Fruit fly (Drosophila melanogaster): Measurements from ENCODE around the gene hzg.

Gene hzg

dm6 chr3L:16045831-16046336, 41.3 kb upstream of the hzg start:
- TF ChIP-seq pad (GFP tag; optimal IDR thresholded peaks at IDR 0.05) (peak; percentile 77), CG1620 (GFP tag; optimal IDR thresholded peaks at IDR 0.05) (peak; percentile 67), CG5204 (GFP tag; optimal IDR thresholded peaks at IDR 0.05) (peak; percentile 88), CG12768 (GFP tag; optimal IDR thresholded peaks at IDR 0.05) (peak; percentile 89), tj (GFP tag; optimal IDR thresholded peaks at IDR 0.05) (peak; percentile 58), Mnt (GFP tag; optimal IDR thresholded peaks at IDR 0.05) (peak; percentile 75), Clk (GFP tag; optimal IDR thresholded peaks at IDR 0.05) (peak; percentile 81), toe (GFP tag; optimal IDR thresholded peaks at IDR 0.05) (peak; percentile 42), cnc (optimal IDR thresholded peaks at IDR 0.05) (no peak), CG7045 (GFP tag; optimal IDR thresholded peaks at IDR 0.05) (peak; percentile 89), kay (GFP tag; ENCODE audit: borderline replicate concordance) (peak; percentile 91), Crg-1 (GFP tag; optimal IDR thresholded peaks at IDR 0.05) (peak; percentile 30), CG7101 (tag; optimal IDR thresholded peaks at IDR 0.05) (peak; percentile 96), Hr96 (GFP tag; optimal IDR thresholded peaks at IDR 0.05) (peak; percentile 66), bab1 (GFP tag; optimal IDR thresholded peaks at IDR 0.05) (peak; percentile 98), CG11617 (GFP tag; optimal IDR thresholded peaks at IDR 0.05) (peak; percentile 89), ovo (GFP tag; optimal IDR thresholded peaks at IDR 0.05) (peak; percentile 54), CG14711 (tag; optimal IDR thresholded peaks at IDR 0.05) (peak; percentile 98), CG33017 (tag; optimal IDR thresholded peaks at IDR 0.05) (peak; percentile 97), cic (GFP tag; optimal IDR thresholded peaks at IDR 0.05) (no peak)

dm6 chr3L:16045083-16045830, 40.7 kb upstream of the hzg start:
- peak; percentile 80 for TF ChIP-seq tj (GFP tag; optimal IDR thresholded peaks at IDR 0.05)
- no peak for TF ChIP-seq CG12768 (GFP tag; optimal IDR thresholded peaks at IDR 0.05)
- TF ChIP-seq Clk (GFP tag; optimal IDR thresholded peaks at IDR 0.05): no peak
- no peak for TF ChIP-seq bab1 (GFP tag; optimal IDR thresholded peaks at IDR 0.05)
- no peak for TF ChIP-seq toe (GFP tag; optimal IDR thresholded peaks at IDR 0.05)
- TF ChIP-seq CG14711 (tag; optimal IDR thresholded peaks at IDR 0.05): no peak
- TF ChIP-seq kay (GFP tag; ENCODE audit: borderline replicate concordance): peak; percentile 96
- TF ChIP-seq ovo (GFP tag; optimal IDR thresholded peaks at IDR 0.05): no peak
- no peak for TF ChIP-seq cic (GFP tag; optimal IDR thresholded peaks at IDR 0.05)
- TF ChIP-seq Hr96 (GFP tag; optimal IDR thresholded peaks at IDR 0.05): no peak
- TF ChIP-seq CG11617 (GFP tag; optimal IDR thresholded peaks at IDR 0.05): no peak
- no peak for TF ChIP-seq Crg-1 (GFP tag; optimal IDR thresholded peaks at IDR 0.05)
- no peak for TF ChIP-seq CG1620 (GFP tag; optimal IDR thresholded peaks at IDR 0.05)
- no peak for TF ChIP-seq CG7045 (GFP tag; optimal IDR thresholded peaks at IDR 0.05)
- TF ChIP-seq CG33017 (tag; optimal IDR thresholded peaks at IDR 0.05): no peak
- TF ChIP-seq cnc (optimal IDR thresholded peaks at IDR 0.05): peak in 1 of 2 experiments; percentile 15
- TF ChIP-seq CG7101 (tag; optimal IDR thresholded peaks at IDR 0.05): no peak

dm6 chr3L:16043782-16044352, 39.3 kb upstream of the hzg start:
- TF ChIP-seq pad (GFP tag; optimal IDR thresholded peaks at IDR 0.05): no peak
- TF ChIP-seq CG5204 (GFP tag; optimal IDR thresholded peaks at IDR 0.05): no peak
- TF ChIP-seq CG33017 (tag; optimal IDR thresholded peaks at IDR 0.05): no peak
- no peak for TF ChIP-seq CG11617 (GFP tag; optimal IDR thresholded peaks at IDR 0.05)
- no peak for TF ChIP-seq ovo (GFP tag; optimal IDR thresholded peaks at IDR 0.05)
- no peak for TF ChIP-seq bab1 (GFP tag; optimal IDR thresholded peaks at IDR 0.05)
- no peak for TF ChIP-seq Mnt (GFP tag; optimal IDR thresholded peaks at IDR 0.05)
- TF ChIP-seq cic (GFP tag; optimal IDR thresholded peaks at IDR 0.05): no peak
- TF ChIP-seq CG12768 (GFP tag; optimal IDR thresholded peaks at IDR 0.05): no peak
- TF ChIP-seq CG14711 (tag; optimal IDR thresholded peaks at IDR 0.05): no peak
- no peak for TF ChIP-seq Clk (GFP tag; optimal IDR thresholded peaks at IDR 0.05)
- TF ChIP-seq cnc (optimal IDR thresholded peaks at IDR 0.05): no peak
- TF ChIP-seq CG7045 (GFP tag; optimal IDR thresholded peaks at IDR 0.05): no peak

dm6 chr3L:16043045-16043781, 38.7 kb upstream of the hzg start:
- TF ChIP-seq tj (GFP tag; optimal IDR thresholded peaks at IDR 0.05) (peak; percentile 17), kay (GFP tag; ENCODE audit: borderline replicate concordance) (no peak), CG11617 (GFP tag; optimal IDR thresholded peaks at IDR 0.05) (no peak), Hr96 (GFP tag; optimal IDR thresholded peaks at IDR 0.05) (no peak), CG14711 (tag; optimal IDR thresholded peaks at IDR 0.05) (peak; percentile 42), CG1620 (GFP tag; optimal IDR thresholded peaks at IDR 0.05) (no peak), cnc (optimal IDR thresholded peaks at IDR 0.05) (no peak), CG33017 (tag; optimal IDR thresholded peaks at IDR 0.05) (no peak), CG12768 (GFP tag; optimal IDR thresholded peaks at IDR 0.05) (no peak), CG7101 (tag; optimal IDR thresholded peaks at IDR 0.05) (peak; percentile 16), ovo (GFP tag; optimal IDR thresholded peaks at IDR 0.05) (no peak), Crg-1 (GFP tag; optimal IDR thresholded peaks at IDR 0.05) (no peak), CG5204 (GFP tag; optimal IDR thresholded peaks at IDR 0.05) (no peak), bab1 (GFP tag; optimal IDR thresholded peaks at IDR 0.05) (peak; percentile 11), Mnt (GFP tag; optimal IDR thresholded peaks at IDR 0.05) (no peak)

dm6 chr3L:16042640-16043039, 38.1 kb upstream of the hzg start:
- no peak for TF ChIP-seq bab1 (GFP tag; optimal IDR thresholded peaks at IDR 0.05)
- TF ChIP-seq pad (GFP tag; optimal IDR thresholded peaks at IDR 0.05): no peak
- TF ChIP-seq ovo (GFP tag; optimal IDR thresholded peaks at IDR 0.05): no peak
- TF ChIP-seq Hr96 (GFP tag; optimal IDR thresholded peaks at IDR 0.05): no peak
- TF ChIP-seq CG11617 (GFP tag; optimal IDR thresholded peaks at IDR 0.05): no peak
- TF ChIP-seq tj (GFP tag; optimal IDR thresholded peaks at IDR 0.05): no peak
- no peak for TF ChIP-seq toe (GFP tag; optimal IDR thresholded peaks at IDR 0.05)
- no peak for TF ChIP-seq cnc (optimal IDR thresholded peaks at IDR 0.05)
- TF ChIP-seq cic (GFP tag; optimal IDR thresholded peaks at IDR 0.05): no peak
- TF ChIP-seq CG1620 (GFP tag; optimal IDR thresholded peaks at IDR 0.05): no peak
- TF ChIP-seq CG7101 (tag; optimal IDR thresholded peaks at IDR 0.05): no peak
- no peak for TF ChIP-seq Clk (GFP tag; optimal IDR thresholded peaks at IDR 0.05)
- TF ChIP-seq CG5204 (GFP tag; optimal IDR thresholded peaks at IDR 0.05): no peak
- TF ChIP-seq CG14711 (tag; optimal IDR thresholded peaks at IDR 0.05): no peak
- TF ChIP-seq CG12768 (GFP tag; optimal IDR thresholded peaks at IDR 0.05): no peak
- TF ChIP-seq Crg-1 (GFP tag; optimal IDR thresholded peaks at IDR 0.05): no peak
- TF ChIP-seq Mnt (GFP tag; optimal IDR thresholded peaks at IDR 0.05): no peak
- TF ChIP-seq CG7045 (GFP tag; optimal IDR thresholded peaks at IDR 0.05): no peak
- no peak for TF ChIP-seq kay (GFP tag; ENCODE audit: borderline replicate concordance)
